Worm (Caenorhabditis elegans) whole organism, midembryonic: ENCODE measurements around the gene scc-2.

Experiments used
- T22C8.4 ChIP-seq: fragments of 200-800 bp; sonication (Bioruptor generic); IDR thresholded peaks from 2 replicates; pipeline ENCODE4 v1.3.6; 2022; ENCODE audit warnings: missing genetic modification characterization, missing compliant biosample characterization
- cog-1 ChIP-seq: sonication (generic microtip); optimal IDR thresholded peaks from 2 replicates; lab custom pipeline; 2016; ENCODE audit warnings: missing genetic modification characterization, missing compliant biosample characterization
- flt-1 ChIP-seq: fragments of 200-800 bp; sonication (Bioruptor generic); IDR thresholded peaks from 2 replicates; pipeline ENCODE4 v1.3.6; 2022; ENCODE audit warnings: missing genetic modification characterization, missing compliant biosample characterization
- klf-2 ChIP-seq: fragments of 200-800 bp; sonication (Bioruptor generic); conservative IDR thresholded peaks from 2 replicates; pipeline ENCODE4 v1.3.6; 2022; ENCODE audit warnings: missing genetic modification reagents, missing genetic modification characterization, missing compliant biosample characterization
- med-1 ChIP-seq: sonication (generic microtip); optimal IDR thresholded peaks from 2 replicates; lab custom pipeline; 2017; ENCODE audit warnings: missing genetic modification characterization, mild to moderate bottlenecking, missing compliant biosample characterization, antibody characterized with exemption, missing genetic modification reagents; ENCODE audit not compliant: insufficient read depth
- ref-1 ChIP-seq: fragments of 200-800 bp; sonication (Bioruptor generic); conservative IDR thresholded peaks from 2 replicates; pipeline ENCODE4 v1.3.6; 2022; ENCODE audit warnings: missing genetic modification reagents, missing genetic modification characterization, missing compliant biosample characterization
- tab-1 ChIP-seq: fragments of 200-800 bp; sonication (Bioruptor generic); IDR thresholded peaks from 2 replicates; pipeline ENCODE4 v1.3.6; 2022; ENCODE audit warnings: missing genetic modification characterization, missing compliant biosample characterization
- ztf-23 ChIP-seq: fragments of 200-800 bp; sonication (Bioruptor generic); IDR thresholded peaks from 2 replicates; pipeline ENCODE4 v1.3.6; 2022; ENCODE audit warnings: missing genetic modification reagents, missing genetic modification characterization, missing compliant biosample characterization
- ztf-29 ChIP-seq: fragments of 200-800 bp; sonication (Bioruptor generic); IDR thresholded peaks from 2 replicates; pipeline ENCODE4 v1.3.6; 2022; ENCODE audit warnings: missing genetic modification reagents, missing genetic modification characterization, missing compliant biosample characterization

DNA sequence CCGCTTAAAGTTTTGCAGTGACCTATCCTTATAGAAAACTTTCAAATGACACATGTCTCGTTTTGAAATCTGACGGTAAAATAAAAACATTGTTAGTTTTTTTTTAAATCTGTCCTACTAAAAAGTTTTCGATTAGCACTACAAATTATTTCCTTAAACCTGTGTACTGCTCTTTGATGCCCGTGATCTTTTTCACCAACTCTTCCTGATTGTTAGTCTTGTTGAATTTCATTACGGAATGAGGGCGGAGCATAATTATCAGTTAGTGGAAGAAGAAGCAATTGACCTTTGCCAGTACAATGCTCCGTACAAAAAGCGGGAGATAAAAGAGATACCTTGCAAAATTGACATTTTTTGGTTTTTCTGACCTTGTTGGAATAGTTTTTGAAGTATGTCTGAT is 43.7 kb upstream of the scc-2 start, which contains the start of gene K01A2.4:
- no peak for TF ChIP-seq ref-1 (GFP tag; lab: Robert Waterston, UW)
- TF ChIP-seq ztf-29: no peak
- no peak for TF ChIP-seq med-1 (GFP tag; lab: Kevin White, UChicago)
- no peak for TF ChIP-seq T22C8.4
- no peak for TF ChIP-seq flt-1
- TF ChIP-seq tab-1 (GFP tag; lab: Robert Waterston, UW): no peak
- TF ChIP-seq cog-1 (tag; lab: Kevin White, UChicago): no peak
- TF ChIP-seq klf-2 (GFP tag; lab: Robert Waterston, UW): no peak
- no peak for TF ChIP-seq ztf-23 (GFP tag; lab: Robert Waterston, UW)
